Fruit fly (Drosophila melanogaster) whole organism, prepupa: ENCODE data around the gene Rala.

Source experiments
- Blimp-1 ChIP-seq: fragments of 200-800 bp; sonication (Bioruptor generic); optimal IDR thresholded peaks from 3 replicates; lab custom pipeline; 2017; ENCODE audit warnings: missing biosample characterization, missing genetic modification characterization, mild to moderate bottlenecking, moderate library complexity, missing genetic modification reagents
- CG10631 ChIP-seq: fragments of 200-800 bp; sonication (Bioruptor generic); optimal IDR thresholded peaks from 2 replicates; lab custom pipeline; 2016; ENCODE audit warnings: missing biosample characterization, missing genetic modification characterization
- CG10669 ChIP-seq: fragments of 200-800 bp; sonication (Bioruptor generic); optimal IDR thresholded peaks from 3 replicates; lab custom pipeline; 2018; ENCODE audit warnings: missing biosample characterization, mild to moderate bottlenecking, missing genetic modification characterization, moderate library complexity
- CG15336 ChIP-seq: fragments of 200-800 bp; sonication (Bioruptor generic); IDR thresholded peaks from 2 replicates; pipeline ENCODE4 v1.3.6; 2022; ENCODE audit warnings: missing biosample characterization, missing genetic modification characterization
- CG1621 ChIP-seq: fragments of 200-800 bp; sonication (Bioruptor generic); optimal IDR thresholded peaks from 3 replicates; lab custom pipeline; 2018; ENCODE audit warnings: missing biosample characterization, mild to moderate bottlenecking, missing genetic modification characterization
- CG3032 ChIP-seq: fragments of 200-800 bp; optimal IDR thresholded peaks from 2 replicates; lab custom pipeline; 2019; ENCODE audit warnings: missing biosample characterization, mild to moderate bottlenecking, missing genetic modification characterization, moderate library complexity
- CG32006 ChIP-seq: fragments of 200-800 bp; sonication (Bioruptor generic); optimal IDR thresholded peaks from 3 replicates; lab custom pipeline; 2017; ENCODE audit warnings: missing biosample characterization, mild to moderate bottlenecking, missing genetic modification characterization
- CG34406 ChIP-seq: fragments of 200-800 bp; sonication (Bioruptor generic); optimal IDR thresholded peaks from 3 replicates; lab custom pipeline; 2016; ENCODE audit warnings: missing biosample characterization, missing genetic modification characterization
- CG3919 ChIP-seq: fragments of 200-800 bp; sonication (Bioruptor generic); optimal IDR thresholded peaks from 3 replicates; lab custom pipeline; 2016; ENCODE audit warnings: missing biosample characterization, missing genetic modification characterization
- CG4318 ChIP-seq: fragments of 200-800 bp; sonication (Bioruptor generic); optimal IDR thresholded peaks from 3 replicates; lab custom pipeline; 2017; ENCODE audit warnings: missing biosample characterization, mild to moderate bottlenecking, missing genetic modification characterization
- CG6163 ChIP-seq: fragments of 200-800 bp; sonication (Bioruptor generic); IDR thresholded peaks from 3 replicates; pipeline ENCODE4 v1.3.6; 2022; ENCODE audit warnings: missing biosample characterization, missing genetic modification characterization
- CG6276 ChIP-seq: fragments of 200-800 bp; sonication (Bioruptor generic); optimal IDR thresholded peaks from 2 replicates; lab custom pipeline; 2017; ENCODE audit warnings: missing biosample characterization, mild to moderate bottlenecking, missing genetic modification characterization
- CG6792 ChIP-seq: fragments of 200-800 bp; sonication (Bioruptor generic); optimal IDR thresholded peaks from 3 replicates; lab custom pipeline; 2016; ENCODE audit warnings: missing biosample characterization, missing genetic modification characterization
- CG6808 ChIP-seq: fragments of 200-800 bp; sonication (Bioruptor generic); optimal IDR thresholded peaks from 3 replicates; lab custom pipeline; 2017; ENCODE audit warnings: missing biosample characterization, missing genetic modification characterization, mild to moderate bottlenecking, moderate library complexity, missing genetic modification reagents
- CG6854 ChIP-seq: fragments of 200-800 bp; sonication (Bioruptor generic); optimal IDR thresholded peaks from 2 replicates; lab custom pipeline; 2017; ENCODE audit warnings: missing biosample characterization, mild to moderate bottlenecking, missing genetic modification characterization
- CG7368 ChIP-seq: fragments of 200-800 bp; sonication (Bioruptor generic); optimal IDR thresholded peaks from 3 replicates; lab custom pipeline; 2016; ENCODE audit warnings: missing biosample characterization, missing genetic modification characterization
- CG8119 ChIP-seq: fragments of 200-800 bp; sonication (Bioruptor generic); IDR thresholded peaks from 3 replicates; pipeline ENCODE4 v1.3.6; 2022; ENCODE audit warnings: missing biosample characterization, missing genetic modification characterization
- CG8319 ChIP-seq: fragments of 200-800 bp; sonication (Bioruptor generic); optimal IDR thresholded peaks from 3 replicates; lab custom pipeline; 2016; ENCODE audit warnings: missing biosample characterization, missing genetic modification characterization
- CG8632 ChIP-seq: fragments of 200-800 bp; sonication (Bioruptor generic); optimal IDR thresholded peaks from 3 replicates; lab custom pipeline; 2016; ENCODE audit warnings: missing biosample characterization, missing genetic modification characterization
- CG9139 ChIP-seq: fragments of 200-800 bp; sonication (Bioruptor generic); optimal IDR thresholded peaks from 3 replicates; lab custom pipeline; 2017; ENCODE audit warnings: missing biosample characterization, mild to moderate bottlenecking, missing genetic modification characterization
- Eip75B ChIP-seq: fragments of 200-800 bp; sonication (Bioruptor generic); optimal IDR thresholded peaks from 3 replicates; lab custom pipeline; 2016; ENCODE audit warnings: missing biosample characterization, missing genetic modification characterization
- Eip78C ChIP-seq: fragments of 200-800 bp; sonication (Bioruptor generic); peaks from one replicate; lab custom pipeline; 2016; ENCODE audit warnings: missing biosample characterization, missing genetic modification characterization
- Eip93F ChIP-seq: fragments of 200-800 bp; sonication (Bioruptor generic); optimal IDR thresholded peaks from 2 replicates; lab custom pipeline; 2016; ENCODE audit warnings: missing biosample characterization, mild to moderate bottlenecking, missing genetic modification characterization
- Ets96B ChIP-seq: fragments of 200-800 bp; optimal IDR thresholded peaks from 2 replicates; lab custom pipeline; 2019; ENCODE audit warnings: missing biosample characterization, mild to moderate bottlenecking, missing genetic modification characterization, moderate library complexity
- Hr38 ChIP-seq: sonication (Bioruptor generic); optimal IDR thresholded peaks from 2 replicates; lab custom pipeline; 2016; ENCODE audit warnings: missing biosample characterization, missing genetic modification characterization
- Hr39 ChIP-seq: fragments of 200-800 bp; sonication (Bioruptor generic); optimal IDR thresholded peaks from 2 replicates; lab custom pipeline; 2016; ENCODE audit warnings: missing biosample characterization, missing genetic modification characterization
- Lpt ChIP-seq: fragments of 200-800 bp; sonication (Bioruptor generic); optimal IDR thresholded peaks from 3 replicates; lab custom pipeline; 2016; ENCODE audit warnings: missing biosample characterization, missing genetic modification characterization
- Smox ChIP-seq: fragments of 200-800 bp; sonication (Bioruptor generic); optimal IDR thresholded peaks from 3 replicates; lab custom pipeline; 2016; ENCODE audit warnings: missing biosample characterization, missing genetic modification characterization
- Sox102F ChIP-seq: fragments of 200-800 bp; sonication (Bioruptor generic); optimal IDR thresholded peaks from 2 replicates; lab custom pipeline; 2016; ENCODE audit warnings: missing biosample characterization, mild to moderate bottlenecking, missing genetic modification characterization
- Sox14 ChIP-seq: fragments of 200-800 bp; sonication (Bioruptor generic); optimal IDR thresholded peaks from 3 replicates; lab custom pipeline; 2016; ENCODE audit warnings: missing biosample characterization, missing genetic modification characterization
- achi ChIP-seq: fragments of 200-800 bp; sonication (Bioruptor generic); optimal IDR thresholded peaks from 3 replicates; lab custom pipeline; 2016; ENCODE audit warnings: missing biosample characterization, missing genetic modification characterization
- acj6 ChIP-seq: fragments of 200-800 bp; sonication (Bioruptor generic); optimal IDR thresholded peaks from 3 replicates; lab custom pipeline; 2016; ENCODE audit warnings: missing biosample characterization, missing genetic modification characterization
- cyc ChIP-seq: fragments of 200-800 bp; sonication (Bioruptor generic); optimal IDR thresholded peaks from 3 replicates; lab custom pipeline; 2016; ENCODE audit warnings: missing biosample characterization, missing genetic modification characterization
- dsx ChIP-seq: fragments of 200-800 bp; optimal IDR thresholded peaks from 3 replicates; lab custom pipeline; 2019; ENCODE audit warnings: missing biosample characterization, mild to moderate bottlenecking, missing genetic modification characterization, moderate library complexity; ENCODE audit not compliant: poor library complexity, severe bottlenecking
- eg ChIP-seq: fragments of 200-800 bp; sonication (Bioruptor generic); IDR thresholded peaks from 3 replicates; pipeline ENCODE4 v1.3.6; 2022; ENCODE audit warnings: missing biosample characterization, missing genetic modification characterization
- esn ChIP-seq: fragments of 200-800 bp; sonication (Bioruptor generic); optimal IDR thresholded peaks from 2 replicates; lab custom pipeline; 2016; ENCODE audit warnings: missing biosample characterization, mild to moderate bottlenecking, missing genetic modification characterization, moderate library complexity
- fd59A ChIP-seq: fragments of 200-800 bp; sonication (Bioruptor generic); optimal IDR thresholded peaks from 2 replicates; lab custom pipeline; 2017; ENCODE audit warnings: missing biosample characterization, mild to moderate bottlenecking, missing genetic modification characterization, missing genetic modification reagents
- fkh ChIP-seq: fragments of 200-800 bp; sonication (Bioruptor generic); optimal IDR thresholded peaks from 3 replicates; lab custom pipeline; 2017; ENCODE audit warnings: missing biosample characterization, mild to moderate bottlenecking, missing genetic modification characterization, moderate library complexity
- lz ChIP-seq: fragments of 200-800 bp; sonication (Bioruptor generic); optimal IDR thresholded peaks from 3 replicates; lab custom pipeline; 2016; ENCODE audit warnings: missing biosample characterization, missing genetic modification characterization
- net ChIP-seq: fragments of 200-800 bp; sonication (Bioruptor generic); optimal IDR thresholded peaks from 3 replicates; lab custom pipeline; 2016; ENCODE audit warnings: missing biosample characterization, missing genetic modification characterization
- pdm3 ChIP-seq: fragments of 200-800 bp; sonication (Bioruptor generic); optimal IDR thresholded peaks from 3 replicates; lab custom pipeline; 2016; ENCODE audit warnings: missing biosample characterization, missing genetic modification characterization
- spab ChIP-seq: fragments of 200-800 bp; sonication (Bioruptor generic); optimal IDR thresholded peaks from 2 replicates; lab custom pipeline; 2017; ENCODE audit warnings: missing biosample characterization, mild to moderate bottlenecking, missing genetic modification characterization, missing genetic modification reagents
- topi ChIP-seq: fragments of 200-800 bp; sonication (Bioruptor generic); optimal IDR thresholded peaks from 3 replicates; lab custom pipeline; 2016; ENCODE audit warnings: missing biosample characterization, missing genetic modification characterization
- vri ChIP-seq: fragments of 200-800 bp; sonication (Bioruptor generic); optimal IDR thresholded peaks from 3 replicates; lab custom pipeline; 2016; ENCODE audit warnings: missing biosample characterization, mild to moderate bottlenecking, missing genetic modification characterization

Rala gene

dm6 chrX:3720176-3720981 is 944 bp upstream of the Rala start (continued):
- peak; percentile 69 for TF ChIP-seq CG9139 (GFP tag; lab: Kevin White, UChicago)
- TF ChIP-seq CG4318 (GFP tag; lab: Kevin White, UChicago): peak; percentile 24
- peak; percentile 30 for TF ChIP-seq CG10669 (GFP tag; lab: Kevin White, UChicago)
- no peak for TF ChIP-seq Sox102F (GFP tag; lab: Kevin White, UChicago)
- TF ChIP-seq net (GFP tag; lab: Kevin White, UChicago): peak; percentile 49
- TF ChIP-seq Eip93F (GFP tag; lab: Kevin White, UChicago): no peak
- peak; percentile 25 for TF ChIP-seq Hr39 (GFP tag; lab: Kevin White, UChicago)
- TF ChIP-seq acj6 (GFP tag; lab: Kevin White, UChicago): peak; percentile 11
- TF ChIP-seq pdm3 (GFP tag; lab: Kevin White, UChicago): no peak
- TF ChIP-seq Hr38: no peak
- TF ChIP-seq CG34406 (GFP tag; lab: Kevin White, UChicago): peak; percentile 42
- peak; percentile 48 for TF ChIP-seq Lpt (GFP tag; lab: Kevin White, UChicago)
- peak; percentile 50 for TF ChIP-seq esn
- TF ChIP-seq CG6163 (GFP tag; lab: Robert Waterston, UW): peak; percentile 74; the same call in 2 of the 3 replicates
- TF ChIP-seq Ets96B: peak; percentile 6
- no peak for TF ChIP-seq CG8632 (GFP tag; lab: Kevin White, UChicago)
- peak; percentile 25 for TF ChIP-seq lz (GFP tag; lab: Kevin White, UChicago)
- TF ChIP-seq fd59A (GFP tag; lab: Kevin White, UChicago): peak; percentile 29
- TF ChIP-seq CG3919 (GFP tag; lab: Kevin White, UChicago): peak; percentile 27
- peak; percentile 86 for TF ChIP-seq CG6808 (GFP tag; lab: Kevin White, UChicago)
- TF ChIP-seq, all 60 proteins: peak for 39

dm6 chrX:3718592-3719267 is 705 bp downstream of the Rala start:
- peak; percentile 40 for TF ChIP-seq Blimp-1 (GFP tag; lab: Kevin White, UChicago)
- peak; percentile 55 for TF ChIP-seq Eip75B (GFP tag; lab: Kevin White, UChicago)
- no peak for TF ChIP-seq fd59A (GFP tag; lab: Kevin White, UChicago)
- TF ChIP-seq CG8119 (GFP tag; lab: Robert Waterston, UW): peak; percentile 47; the same call in 2 of the 3 replicates
- peak; percentile 32 for TF ChIP-seq CG6276
- no peak for TF ChIP-seq CG10631 (GFP tag; lab: Kevin White, UChicago)
- TF ChIP-seq CG32006: no peak
- TF ChIP-seq Smox: no peak
- peak; percentile 52; the same call in 1 of the 2 replicates for TF ChIP-seq CG15336
- peak; percentile 60 for TF ChIP-seq vri (GFP tag; lab: Kevin White, UChicago)
- peak; percentile 12 for TF ChIP-seq CG1621 (tag; lab: Kevin White, UChicago)
- no peak for TF ChIP-seq achi (GFP tag; lab: Kevin White, UChicago)
- no peak for TF ChIP-seq net (GFP tag; lab: Kevin White, UChicago)
- TF ChIP-seq acj6 (GFP tag; lab: Kevin White, UChicago): no peak
- TF ChIP-seq esn: no peak
- no peak for TF ChIP-seq topi (GFP tag; lab: Kevin White, UChicago)
- TF ChIP-seq Sox14 (GFP tag; lab: Kevin White, UChicago): peak; percentile 29
- no peak for TF ChIP-seq CG6792 (GFP tag; lab: Kevin White, UChicago)
- TF ChIP-seq eg (GFP tag; lab: Robert Waterston, UW): 0 out of 3 replicates have a peak, but pooled peaks have one; percentile 40
- TF ChIP-seq CG6854: peak; percentile 73
- no peak for TF ChIP-seq CG8319
- TF ChIP-seq Ets96B: no peak
- no peak for TF ChIP-seq CG7368 (GFP tag; lab: Kevin White, UChicago)
- peak; percentile 52 for TF ChIP-seq CG6808 (GFP tag; lab: Kevin White, UChicago)
- TF ChIP-seq fkh (GFP tag; lab: Kevin White, UChicago): no peak
- no peak for TF ChIP-seq Hr38
- peak; percentile 73 for TF ChIP-seq Eip78C (GFP tag; lab: Kevin White, UChicago)
- TF ChIP-seq Sox102F (GFP tag; lab: Kevin White, UChicago): no peak
- no peak for TF ChIP-seq CG10669 (GFP tag; lab: Kevin White, UChicago)
- no peak for TF ChIP-seq cyc (GFP tag; lab: Kevin White, UChicago)
- no peak for TF ChIP-seq pdm3 (GFP tag; lab: Kevin White, UChicago)
- no peak for TF ChIP-seq CG3032 (tag; lab: Kevin White, UChicago)
- peak; percentile 13 for TF ChIP-seq CG3919 (GFP tag; lab: Kevin White, UChicago)
- TF ChIP-seq spab (GFP tag; lab: Kevin White, UChicago): peak; percentile 15
- peak; percentile 62 for TF ChIP-seq CG6163 (GFP tag; lab: Robert Waterston, UW)
- TF ChIP-seq dsx (GFP tag; lab: Kevin White, UChicago): peak; percentile 32
- peak; percentile 16 for TF ChIP-seq Lpt (GFP tag; lab: Kevin White, UChicago)
- TF ChIP-seq Hr39 (GFP tag; lab: Kevin White, UChicago): no peak
